Worm (Caenorhabditis elegans) whole organism, midembryonic: ENCODE measurements around the gene clec-217.

Experiments used
- cog-1 ChIP-seq: sonication (generic microtip); optimal IDR thresholded peaks from 2 replicates; lab custom pipeline; 2016; ENCODE audit warnings: missing genetic modification characterization, missing compliant biosample characterization
- klf-2 ChIP-seq: fragments of 200-800 bp; sonication (Bioruptor generic); conservative IDR thresholded peaks from 2 replicates; pipeline ENCODE4 v1.3.6; 2022; ENCODE audit warnings: missing genetic modification reagents, missing genetic modification characterization, missing compliant biosample characterization
- tab-1 ChIP-seq: fragments of 200-800 bp; sonication (Bioruptor generic); IDR thresholded peaks from 2 replicates; pipeline ENCODE4 v1.3.6; 2022; ENCODE audit warnings: missing genetic modification characterization, missing compliant biosample characterization
- ztf-29 ChIP-seq: fragments of 200-800 bp; sonication (Bioruptor generic); IDR thresholded peaks from 2 replicates; pipeline ENCODE4 v1.3.6; 2022; ENCODE audit warnings: missing genetic modification reagents, missing genetic modification characterization, missing compliant biosample characterization

ce11 chrV:7926784-7927183, 31.9 kb downstream of the clec-217 start, which contains the start of gene srsx-6:
- no peak for TF ChIP-seq cog-1 (tag; lab: Kevin White, UChicago)
- TF ChIP-seq ztf-29 (GFP tag; lab: Robert Waterston, UW): no peak
- TF ChIP-seq tab-1 (GFP tag; lab: Robert Waterston, UW): no peak
- TF ChIP-seq klf-2 (GFP tag; lab: Robert Waterston, UW): no peak
